Worm (Caenorhabditis elegans) whole organism, L1 larva: ENCODE measurements around the gene K08D9.6.

ENCODE experiments used
- blmp-1 ChIP-seq: fragments of 150-350 bp; optimal IDR thresholded peaks from 2 replicates; lab custom pipeline; 2014; ENCODE audit warnings: missing biosample characterization, missing genetic modification characterization
- fkh-10 ChIP-seq: sonication (generic microtip); optimal IDR thresholded peaks from 2 replicates; lab custom pipeline; 2017; ENCODE audit warnings: missing biosample characterization, missing genetic modification reagents, missing genetic modification characterization
- lin-39 ChIP-seq: fragments of 150-350 bp; optimal IDR thresholded peaks from 2 replicates; lab custom pipeline; 2014; ENCODE audit warnings: missing biosample characterization, missing genetic modification reagents, missing genetic modification characterization
- nhr-11 ChIP-seq: fragments of 150-350 bp; optimal IDR thresholded peaks from 2 replicates; lab custom pipeline; 2014; ENCODE audit warnings: missing biosample characterization, missing genetic modification characterization
- nhr-76 ChIP-seq: sonication (generic microtip); optimal IDR thresholded peaks from 2 replicates; lab custom pipeline; 2017; ENCODE audit warnings: missing biosample characterization, missing genetic modification characterization
- sptf-1 ChIP-seq: fragments of 150-350 bp; optimal IDR thresholded peaks from 2 replicates; lab custom pipeline; 2014; ENCODE audit warnings: missing biosample characterization, missing genetic modification characterization

DNA sequence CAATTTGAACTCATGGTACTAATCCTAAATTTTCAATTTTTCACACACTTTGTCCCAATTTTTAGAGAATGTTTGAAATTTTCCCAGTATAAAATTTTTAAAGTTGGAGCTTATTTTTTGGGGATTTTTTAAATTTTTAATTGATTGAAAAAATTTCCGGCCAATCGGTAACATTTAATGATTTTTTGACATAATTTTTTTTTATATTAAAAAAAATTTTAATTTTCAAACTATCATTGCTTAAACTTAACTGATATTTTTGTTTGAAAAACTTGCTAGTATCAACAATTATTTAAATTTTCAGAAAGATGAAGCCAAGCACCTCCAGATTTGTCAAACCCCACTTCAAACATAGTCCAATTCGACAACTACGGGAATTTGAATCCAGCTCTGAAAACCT, 22.5 kb upstream of the K08D9.6 start, which contains the start of gene T28A11.22:
- TF ChIP-seq blmp-1 (no peak), lin-39 (tag; lab: Kevin White, UChicago) (no peak), nhr-11 (tag; lab: Kevin White, UChicago) (no peak), fkh-10 (no peak), nhr-76 (tag; lab: Kevin White, UChicago) (no peak), sptf-1 (no peak)
